Worm (Caenorhabditis elegans): ENCODE measurements around the gene W08F4.10.

The W08F4.10 gene

ce11 chrII:577632-578031, 13.4 kb downstream of the W08F4.10 start, which contains the start of gene W08F4.7:
TSS of gene W08F4.7 (minus strand) at chrII:577732.
- no peak for TF ChIP-seq ztf-25 (GFP tag; IDR thresholded peaks at IDR 0.05)
- no peak for TF ChIP-seq sdz-38 (tag; optimal IDR thresholded peaks at IDR 0.05)
- no peak for TF ChIP-seq ZK185.1 (tag; optimal IDR thresholded peaks at IDR 0.05; ENCODE audit: poor library complexity, severe bottlenecking)
- TF ChIP-seq somi-1 (GFP tag; optimal IDR thresholded peaks at IDR 0.05), result no peak
- no peak for TF ChIP-seq F57A8.1 (GFP tag; optimal IDR thresholded peaks at IDR 0.05)
- 0 out of 2 replicates have a peak, but pooled peaks have one; percentile 1 for TF ChIP-seq madf-6 (GFP tag; IDR thresholded peaks at IDR 0.05)
- no peak for TF ChIP-seq efl-1 (GFP tag; optimal IDR thresholded peaks at IDR 0.05)
- TF ChIP-seq hlh-26 (GFP tag; conservative IDR thresholded peaks at IDR 0.05), result no peak
- TF ChIP-seq lin-35 (GFP tag; optimal IDR thresholded peaks at IDR 0.05), result no peak
- TF ChIP-seq repo-1 (tag; optimal IDR thresholded peaks at IDR 0.05), result no peak
- TF ChIP-seq F37B4.10 (GFP tag; IDR thresholded peaks at IDR 0.05), result no peak
- no peak for TF ChIP-seq lir-1 (GFP tag; conservative IDR thresholded peaks at IDR 0.05)
- no peak for TF ChIP-seq K12H6.12 (tag; optimal IDR thresholded peaks at IDR 0.05)
- no peak for TF ChIP-seq cebp-1 (GFP tag; IDR thresholded peaks at IDR 0.05)
- no peak for TF ChIP-seq cebp-1 (tag; optimal IDR thresholded peaks at IDR 0.05)
- TF ChIP-seq ztf-26 (tag; optimal IDR thresholded peaks at IDR 0.05), result no peak
- TF ChIP-seq mes-4 (tag; optimal IDR thresholded peaks at IDR 0.05), result no peak
- no peak for TF ChIP-seq bed-1 (GFP tag; IDR thresholded peaks at IDR 0.05)
- no peak for TF ChIP-seq chd-7 (tag; optimal IDR thresholded peaks at IDR 0.05)
- peak; percentile 42 for TF ChIP-seq hrde-1 (tag; optimal IDR thresholded peaks at IDR 0.05; ENCODE audit: borderline replicate concordance)
- no peak for TF ChIP-seq ama-1 (optimal IDR thresholded peaks at IDR 0.05)
- peak in 1 of 2 experiments; percentile 38 for TF ChIP-seq ama-1 (GFP tag; optimal IDR thresholded peaks at IDR 0.05)
- 0 out of 2 replicates have a peak, but pooled peaks have one; percentile 12 for TF ChIP-seq ekl-4 (GFP tag; IDR thresholded peaks at IDR 0.05)
- TF ChIP-seq ztf-6 (GFP tag; IDR thresholded peaks at IDR 0.05), result no peak
- TF ChIP-seq egl-18 (GFP tag; IDR thresholded peaks at IDR 0.05), result no peak
- no peak for TF ChIP-seq lin-40 (tag; optimal IDR thresholded peaks at IDR 0.05)
- no peak for TF ChIP-seq sea-2 (GFP tag; IDR thresholded peaks at IDR 0.05)
- no peak for TF ChIP-seq nhr-27 (tag; optimal IDR thresholded peaks at IDR 0.05)
- TF ChIP-seq F22D6.2 (tag; optimal IDR thresholded peaks at IDR 0.05), result no peak
- TF ChIP-seq B0336.3 (GFP tag; IDR thresholded peaks at IDR 0.05), result peak; percentile 26; the same call in 1 of the 2 replicates
- TF ChIP-seq Y53F4B.3 (GFP tag; IDR thresholded peaks at IDR 0.05), result no peak
- no peak for TF ChIP-seq akir-1 (GFP tag; optimal IDR thresholded peaks at IDR 0.05)
- peak; percentile 48 for TF ChIP-seq snpc-1.3 (tag; optimal IDR thresholded peaks at IDR 0.05; ENCODE audit: insufficient read depth)
- no peak for TF ChIP-seq atf-7 (tag; optimal IDR thresholded peaks at IDR 0.05)
- no peak for TF ChIP-seq C06A6.2 (GFP tag; conservative IDR thresholded peaks at IDR 0.05)
- no peak for TF ChIP-seq ceh-27 (GFP tag; optimal IDR thresholded peaks at IDR 0.05)
- no peak for TF ChIP-seq rpc-1 (optimal IDR thresholded peaks at IDR 0.05)
- TF ChIP-seq rpc-1 (tag; optimal IDR thresholded peaks at IDR 0.05), result no peak
- no peak for TF ChIP-seq let-607 (tag; optimal IDR thresholded peaks at IDR 0.05)
- TF ChIP-seq K11D2.4 (GFP tag; IDR thresholded peaks at IDR 0.05), result no peak
- no peak for TF ChIP-seq Y95B8A.8 (GFP tag; IDR thresholded peaks at IDR 0.05)
- peak; percentile 30 for TF ChIP-seq snpc-3.4 (tag; optimal IDR thresholded peaks at IDR 0.05)
- no peak for TF ChIP-seq T07F8.4 (tag; optimal IDR thresholded peaks at IDR 0.05)
- TF ChIP-seq ceh-91 (GFP tag; IDR thresholded peaks at IDR 0.05), result no peak
- no peak for TF ChIP-seq madf-10 (tag; optimal IDR thresholded peaks at IDR 0.05)

Data from whole organism, young adult.